Worm (Caenorhabditis elegans) whole organism, late embryonic: ENCODE measurements around the gene C50F4.9.

Experiments
- C08G9.2 ChIP-seq: sonication (generic microtip); optimal IDR thresholded peaks from 2 replicates; lab custom pipeline; 2016; ENCODE audit warnings: mild to moderate bottlenecking, missing genetic modification characterization, moderate library complexity, missing compliant biosample characterization
- C38D4.7 ChIP-seq: fragments of 200-800 bp; sonication (Bioruptor generic); optimal IDR thresholded peaks from 2 replicates; lab custom pipeline; 2018; ENCODE audit warnings: mild to moderate bottlenecking, missing genetic modification characterization, moderate library complexity, missing compliant biosample characterization
- K02D7.2 ChIP-seq: sonication (generic microtip); optimal IDR thresholded peaks from 2 replicates; lab custom pipeline; 2017; ENCODE audit warnings: mild to moderate bottlenecking, missing genetic modification characterization, missing compliant biosample characterization
- K09A11.1 ChIP-seq: sonication (generic microtip); optimal IDR thresholded peaks from 2 replicates; lab custom pipeline; 2017; ENCODE audit warnings: antibody characterized with exemption, mild to moderate bottlenecking, missing genetic modification characterization, missing compliant biosample characterization; ENCODE audit not compliant: insufficient read depth
- T23F11.4 ChIP-seq: fragments of 200-800 bp; sonication (Bioruptor generic); optimal IDR thresholded peaks from 2 replicates; lab custom pipeline; 2018; ENCODE audit warnings: mild to moderate bottlenecking, missing genetic modification characterization, missing compliant biosample characterization
- ahr-1 ChIP-seq: sonication (generic microtip); optimal IDR thresholded peaks from 2 replicates; lab custom pipeline; 2016; ENCODE audit warnings: missing genetic modification characterization, missing compliant biosample characterization
- ama-1 ChIP-seq: fragments of 150-350 bp; optimal IDR thresholded peaks from 2 replicates; lab custom pipeline; 2014
- ceh-22 ChIP-seq: sonication (generic microtip); optimal IDR thresholded peaks from 2 replicates; lab custom pipeline; 2017; ENCODE audit warnings: missing biosample characterization, missing genetic modification characterization
- ceh-30 ChIP-seq: fragments of 150-350 bp; optimal IDR thresholded peaks from 2 replicates; lab custom pipeline; 2014; ENCODE audit warnings: missing biosample characterization, missing genetic modification characterization
- ceh-31 ChIP-seq: sonication (generic microtip); optimal IDR thresholded peaks from 2 replicates; lab custom pipeline; 2016; ENCODE audit warnings: missing genetic modification characterization, missing compliant biosample characterization
- ceh-9 ChIP-seq: sonication (generic microtip); optimal IDR thresholded peaks from 2 replicates; lab custom pipeline; 2016; ENCODE audit warnings: mild to moderate bottlenecking, missing genetic modification characterization, inconsistent platforms, missing compliant biosample characterization
- che-1 ChIP-seq: sonication (generic microtip); optimal IDR thresholded peaks from 2 replicates; lab custom pipeline; 2016; ENCODE audit warnings: mild to moderate bottlenecking, missing genetic modification characterization, missing compliant biosample characterization
- elt-2 ChIP-seq: sonication (generic microtip); optimal IDR thresholded peaks from 2 replicates; lab custom pipeline; 2016; ENCODE audit warnings: missing genetic modification reagents, missing genetic modification characterization, missing compliant biosample characterization
- fkh-6 ChIP-seq: sonication (generic microtip); optimal IDR thresholded peaks from 2 replicates; lab custom pipeline; 2016; ENCODE audit warnings: missing genetic modification characterization, missing compliant biosample characterization
- gmeb-2 ChIP-seq: sonication (generic microtip); optimal IDR thresholded peaks from 2 replicates; lab custom pipeline; 2016; ENCODE audit warnings: missing genetic modification characterization, inconsistent platforms, missing compliant biosample characterization
- hlh-13 ChIP-seq: fragments of 200-800 bp; sonication (Bioruptor generic); optimal IDR thresholded peaks from 2 replicates; lab custom pipeline; 2018; ENCODE audit warnings: mild to moderate bottlenecking, missing genetic modification characterization, missing compliant biosample characterization
- hlh-6 ChIP-seq: sonication (generic microtip); optimal IDR thresholded peaks from 2 replicates; lab custom pipeline; 2016; ENCODE audit warnings: missing genotype, missing genetic modification characterization, missing compliant biosample characterization
- hlh-8 ChIP-seq: sonication (generic microtip); optimal IDR thresholded peaks from 2 replicates; lab custom pipeline; 2016; ENCODE audit warnings: missing genotype, missing genetic modification characterization, missing compliant biosample characterization
- odd-2 ChIP-seq: sonication (generic microtip); optimal IDR thresholded peaks from 2 replicates; lab custom pipeline; 2017; ENCODE audit warnings: antibody characterized with exemption, mild to moderate bottlenecking, missing genetic modification characterization, missing compliant biosample characterization
- pag-3 ChIP-seq: sonication (generic microtip); optimal IDR thresholded peaks from 2 replicates; lab custom pipeline; 2016; ENCODE audit warnings: missing compliant biosample characterization, missing genetic modification characterization, borderline replicate concordance
- pat-9 ChIP-seq: fragments of 200-800 bp; sonication (Bioruptor generic); optimal IDR thresholded peaks from 2 replicates; lab custom pipeline; 2018; ENCODE audit warnings: mild to moderate bottlenecking, missing genetic modification characterization, moderate library complexity, missing compliant biosample characterization
- pax-1 ChIP-seq: fragments of 150-350 bp; optimal IDR thresholded peaks from 2 replicates; lab custom pipeline; 2014; ENCODE audit warnings: missing biosample characterization, missing genetic modification characterization
- pha-2 ChIP-seq: sonication (generic microtip); optimal IDR thresholded peaks from 2 replicates; lab custom pipeline; 2017; ENCODE audit warnings: mild to moderate bottlenecking, missing genetic modification characterization, missing compliant biosample characterization
- pha-4 ChIP-seq: fragments of 150-350 bp; optimal IDR thresholded peaks from 2 replicates; lab custom pipeline; 2018; ENCODE audit warnings: missing biosample characterization, missing genetic modification reagents, missing genetic modification characterization
- pqm-1 ChIP-seq: sonication (generic microtip); optimal IDR thresholded peaks from 2 replicates; lab custom pipeline; 2016; ENCODE audit warnings: missing genetic modification characterization, missing compliant biosample characterization
- pros-1 ChIP-seq: fragments of 150-350 bp; optimal IDR thresholded peaks from 2 replicates; lab custom pipeline; 2014; ENCODE audit warnings: missing biosample characterization, missing genetic modification reagents, missing genetic modification characterization
- ref-2 ChIP-seq: sonication (generic microtip); optimal IDR thresholded peaks from 2 replicates; lab custom pipeline; 2016; ENCODE audit warnings: missing genetic modification characterization, missing compliant biosample characterization
- sox-4 ChIP-seq: sonication (generic microtip); optimal IDR thresholded peaks from 2 replicates; lab custom pipeline; 2017; ENCODE audit warnings: mild to moderate bottlenecking, missing genetic modification characterization, inconsistent platforms, missing compliant biosample characterization
- tbx-7 ChIP-seq: sonication (generic microtip); optimal IDR thresholded peaks from 2 replicates; lab custom pipeline; 2016; ENCODE audit warnings: missing genotype, missing genetic modification characterization, missing compliant biosample characterization
- unc-42 ChIP-seq: sonication (generic microtip); optimal IDR thresholded peaks from 2 replicates; lab custom pipeline; 2016; ENCODE audit warnings: missing genotype, missing genetic modification characterization, missing compliant biosample characterization
- unc-55 ChIP-seq: sonication (generic microtip); optimal IDR thresholded peaks from 2 replicates; lab custom pipeline; 2017; ENCODE audit warnings: missing biosample characterization, missing genetic modification reagents, missing genetic modification characterization
- unc-86 ChIP-seq: sonication (generic microtip); optimal IDR thresholded peaks from 2 replicates; lab custom pipeline; 2016; ENCODE audit warnings: missing genetic modification characterization, missing compliant biosample characterization

Gene C50F4.9

ce11 chrV:9527337-9527736 lies 3.3 kb upstream of the C50F4.9 start:
- TF ChIP-seq pha-2 (tag; lab: Kevin White, UChicago) (no peak), ref-2 (tag; lab: Kevin White, UChicago) (no peak), gmeb-2 (no peak)
- TF ChIP-seq, all 69 proteins: peak for 0

- no peak for TF ChIP-seq pax-1 (tag; lab: Kevin White, UChicago)
- no peak for TF ChIP-seq odd-2 (tag; lab: Kevin White, UChicago)
- TF ChIP-seq pqm-1, result no peak
- TF ChIP-seq pag-3 (tag; lab: Kevin White, UChicago), result no peak
- no peak for TF ChIP-seq ref-2 (tag; lab: Kevin White, UChicago)
- no peak for TF ChIP-seq elt-2 (tag; lab: Kevin White, UChicago)
- no peak for TF ChIP-seq ama-1 (lab: Kevin White, UChicago)
- TF ChIP-seq T23F11.4 (GFP tag; lab: Kevin White, UChicago), result no peak
- TF ChIP-seq che-1 (tag; lab: Kevin White, UChicago), result no peak
- TF ChIP-seq hlh-6 (tag; lab: Kevin White, UChicago), result no peak
- no peak for TF ChIP-seq ceh-22 (tag; lab: Kevin White, UChicago)
- no peak for TF ChIP-seq K02D7.2 (tag; lab: Kevin White, UChicago)
- TF ChIP-seq ceh-30 (tag; lab: Kevin White, UChicago), result no peak
- TF ChIP-seq C38D4.7 (GFP tag; lab: Kevin White, UChicago), result no peak
- TF ChIP-seq unc-42 (tag; lab: Kevin White, UChicago), result no peak
- no peak for TF ChIP-seq ceh-31 (tag; lab: Kevin White, UChicago)
- no peak for TF ChIP-seq pros-1 (tag; lab: Kevin White, UChicago)
- TF ChIP-seq tbx-7, result no peak
Observed at ce11 chrV:9526470-9526869, 2.5 kb upstream of the C50F4.9 start, which contains the start of gene C50F4.1. Gene C50F4.1, plus strand, starts transcription at chrV:9526793.

- no peak for TF ChIP-seq K09A11.1 (tag; lab: Kevin White, UChicago)
- TF ChIP-seq pqm-1, result no peak
- no peak for TF ChIP-seq odd-2 (tag; lab: Kevin White, UChicago)
- TF ChIP-seq che-1 (tag; lab: Kevin White, UChicago), result no peak
- TF ChIP-seq, all 69 proteins: peak for 0
Observed at ce11 chrV:9521697-9522096, 2.3 kb downstream of the C50F4.9 start.

ce11 chrV:9518832-9519231 lies 5.2 kb downstream of the C50F4.9 start, which contains the start of gene C50F4.8:
Gene C50F4.8, minus strand, starts transcription at chrV:9518859.
- TF ChIP-seq unc-55 (no peak), gmeb-2 (no peak), C38D4.7 (GFP tag; lab: Kevin White, UChicago) (no peak), pat-9 (tag; lab: Kevin White, UChicago) (no peak), unc-86 (no peak), ref-2 (tag; lab: Kevin White, UChicago) (no peak), hlh-13 (no peak)
- TF ChIP-seq, all 69 proteins: peak for 0

- TF ChIP-seq hlh-13, result no peak
- TF ChIP-seq ceh-9 (tag; lab: Kevin White, UChicago), result no peak
- TF ChIP-seq ceh-31 (tag; lab: Kevin White, UChicago), result no peak
- no peak for TF ChIP-seq K02D7.2 (tag; lab: Kevin White, UChicago)
- no peak for TF ChIP-seq fkh-6 (tag; lab: Kevin White, UChicago)
- TF ChIP-seq C08G9.2 (tag; lab: Kevin White, UChicago), result no peak
- no peak for TF ChIP-seq che-1 (tag; lab: Kevin White, UChicago)
- TF ChIP-seq gmeb-2, result no peak
- no peak for TF ChIP-seq ahr-1 (tag; lab: Kevin White, UChicago)
- no peak for TF ChIP-seq ama-1 (lab: Kevin White, UChicago)
Observed at ce11 chrV:9516280-9516679, 7.7 kb downstream of the C50F4.9 start.

ce11 chrV:9513590-9513989 lies 10.4 kb downstream of the C50F4.9 start, which contains the start of gene eif-2Bdelta:
Gene eif-2Bdelta, plus strand, starts transcription at chrV:9513824.
- no peak for TF ChIP-seq elt-2 (tag; lab: Kevin White, UChicago)
- no peak for TF ChIP-seq hlh-8 (tag; lab: Kevin White, UChicago)
- no peak for TF ChIP-seq sox-4
- no peak for TF ChIP-seq pha-4 (tag; lab: Kevin White, UChicago)
- TF ChIP-seq unc-42 (tag; lab: Kevin White, UChicago), result no peak
- no peak for TF ChIP-seq pros-1 (tag; lab: Kevin White, UChicago)
